Worm (Caenorhabditis elegans): Measurements from ENCODE around the gene W01G7.4.

W01G7.4 gene

DNA sequence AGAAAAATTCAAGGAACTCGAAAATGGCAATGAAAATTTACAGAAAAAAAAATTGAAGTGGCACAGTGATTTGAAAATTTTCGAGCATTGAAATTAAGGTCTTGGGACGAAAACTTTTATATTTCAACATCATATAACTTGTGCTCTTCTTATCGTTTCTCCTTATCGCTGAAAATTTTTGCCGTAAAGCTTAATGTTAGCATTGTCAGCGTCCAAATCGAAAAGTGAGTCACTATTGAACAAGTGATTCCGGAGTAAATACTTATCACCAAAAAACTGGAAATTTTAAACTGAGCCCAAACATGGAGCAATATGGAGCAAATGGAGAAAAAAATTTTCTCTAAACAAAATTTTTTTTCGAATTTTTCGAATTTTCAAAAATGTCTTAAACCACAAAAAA is 4.8 kb upstream of the W01G7.4 start:
- TF ChIP-seq egrh-3 (GFP tag; IDR thresholded peaks at IDR 0.05) (no peak), C06A6.2 (GFP tag; conservative IDR thresholded peaks at IDR 0.05) (no peak), rcor-1 (GFP tag; IDR thresholded peaks at IDR 0.05) (no peak), F10E7.11 (tag; optimal IDR thresholded peaks at IDR 0.05) (no peak), akir-1 (GFP tag; optimal IDR thresholded peaks at IDR 0.05) (no peak), nhr-120 (GFP tag; IDR thresholded peaks at IDR 0.05) (no peak), die-1 (tag; optimal IDR thresholded peaks at IDR 0.05) (no peak), K12H6.12 (tag; optimal IDR thresholded peaks at IDR 0.05) (no peak), Y53G8AR.9 (GFP tag; conservative IDR thresholded peaks at IDR 0.05) (no peak), mxl-1 (tag; optimal IDR thresholded peaks at IDR 0.05) (no peak), aptf-3 (GFP tag; IDR thresholded peaks at IDR 0.05) (no peak), F55B11.4 (tag; optimal IDR thresholded peaks at IDR 0.05; ENCODE audit: borderline replicate concordance, insufficient read depth) (no peak), ztf-3 (GFP tag; optimal IDR thresholded peaks at IDR 0.05) (no peak), lin-40 (tag; optimal IDR thresholded peaks at IDR 0.05) (no peak), mcd-1 (GFP tag; IDR thresholded peaks at IDR 0.05) (no peak), B0035.1 (tag; optimal IDR thresholded peaks at IDR 0.05) (no peak), F22D6.2 (tag; optimal IDR thresholded peaks at IDR 0.05) (no peak)

DNA sequence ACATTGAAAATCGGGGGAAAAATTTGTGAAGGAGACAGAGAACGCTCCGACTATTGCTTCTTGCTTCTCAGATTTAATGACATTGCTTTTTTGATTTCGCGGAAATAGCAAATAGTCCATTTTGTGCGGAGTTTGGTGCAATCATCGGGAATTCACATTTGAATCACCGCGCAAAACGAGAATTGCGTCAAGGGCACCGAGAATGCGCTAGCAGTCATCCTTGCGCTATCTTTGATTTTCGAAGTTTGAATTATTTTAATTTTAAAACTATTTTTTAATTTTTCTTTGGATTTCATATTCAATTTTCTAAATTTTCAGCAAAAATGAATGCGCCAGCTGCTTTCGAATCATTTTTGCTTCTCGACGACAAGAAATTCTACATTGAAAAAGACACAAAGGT is 772 bp upstream of the W01G7.4 start, which contains the start of gene rpb-11:
Gene rpb-11 (plus strand): TSS at position 319 of the 400 bp plus-strand sequence.
- peak; percentile 65 for TF ChIP-seq B0035.1 (tag; optimal IDR thresholded peaks at IDR 0.05)
- TF ChIP-seq F10E7.11 (tag; optimal IDR thresholded peaks at IDR 0.05): peak; percentile 40
- TF ChIP-seq C17E4.6 (GFP tag; IDR thresholded peaks at IDR 0.05): peak; percentile 83
- TF ChIP-seq sdz-38 (tag; optimal IDR thresholded peaks at IDR 0.05): no peak
- peak; percentile 52 for TF ChIP-seq somi-1 (GFP tag; optimal IDR thresholded peaks at IDR 0.05)
- TF ChIP-seq let-607 (tag; optimal IDR thresholded peaks at IDR 0.05): peak in 1 of 2 experiments; percentile 66
- TF ChIP-seq tlf-1 (GFP tag; optimal IDR thresholded peaks at IDR 0.05): peak; percentile 91
- TF ChIP-seq F37B4.10 (GFP tag; IDR thresholded peaks at IDR 0.05): no peak
- peak; percentile 84; the same call in 1 of the 2 replicates for TF ChIP-seq Y95B8A.8 (GFP tag; IDR thresholded peaks at IDR 0.05)
- TF ChIP-seq xnd-1 (tag; optimal IDR thresholded peaks at IDR 0.05): peak; percentile 74
- TF ChIP-seq hmg-1.2 (GFP tag; IDR thresholded peaks at IDR 0.05): peak; percentile 72
- no peak for TF ChIP-seq Y67H2A.10 (GFP tag; conservative IDR thresholded peaks at IDR 0.05)
- TF ChIP-seq Y53F4B.3 (GFP tag; IDR thresholded peaks at IDR 0.05): no peak
- TF ChIP-seq hsf-1 (GFP tag; IDR thresholded peaks at IDR 0.05): peak; percentile 74
- no peak for TF ChIP-seq ztf-3 (GFP tag; optimal IDR thresholded peaks at IDR 0.05)
- peak; percentile 96 for TF ChIP-seq mcd-1 (GFP tag; IDR thresholded peaks at IDR 0.05)
- peak; percentile 82 for TF ChIP-seq F23B12.7 (tag; optimal IDR thresholded peaks at IDR 0.05; ENCODE audit: insufficient read depth)
- TF ChIP-seq let-526 (GFP tag; IDR thresholded peaks at IDR 0.05): 0 out of 2 replicates have a peak, but pooled peaks have one; percentile 63
- no peak for TF ChIP-seq zfh-2 (GFP tag; conservative IDR thresholded peaks at IDR 0.05)
- peak; percentile 2 for TF ChIP-seq B0261.1 (tag; optimal IDR thresholded peaks at IDR 0.05)
- TF ChIP-seq hmg-20 (GFP tag; IDR thresholded peaks at IDR 0.05): peak; percentile 83; the same call in 1 of the 2 replicates
- no peak for TF ChIP-seq lsy-27 (tag; optimal IDR thresholded peaks at IDR 0.05; ENCODE audit: borderline replicate concordance, insufficient read depth)
- peak; percentile 54 for TF ChIP-seq hrde-1 (tag; optimal IDR thresholded peaks at IDR 0.05; ENCODE audit: borderline replicate concordance)
- TF ChIP-seq efl-1 (GFP tag; optimal IDR thresholded peaks at IDR 0.05): peak; percentile 91
- peak; percentile 91 for TF ChIP-seq madf-6 (GFP tag; IDR thresholded peaks at IDR 0.05)
- TF ChIP-seq pbrm-1 (GFP tag; IDR thresholded peaks at IDR 0.05): peak; percentile 90; the same call in 1 of the 2 replicates
- no peak for TF ChIP-seq T26A5.8 (tag; optimal IDR thresholded peaks at IDR 0.05)
- TF ChIP-seq snpc-1.1 (tag; optimal IDR thresholded peaks at IDR 0.05; ENCODE audit: insufficient read depth): peak; percentile 70
- no peak for TF ChIP-seq unc-62 (GFP tag; optimal IDR thresholded peaks at IDR 0.05)
- TF ChIP-seq B0336.3 (GFP tag; IDR thresholded peaks at IDR 0.05): peak; percentile 81
- no peak for TF ChIP-seq bed-1 (GFP tag; IDR thresholded peaks at IDR 0.05)
- TF ChIP-seq ztf-18 (tag; optimal IDR thresholded peaks at IDR 0.05): peak; percentile 99
- peak; percentile 65 for TF ChIP-seq F22D6.2 (tag; optimal IDR thresholded peaks at IDR 0.05)
- 0 out of 2 replicates have a peak, but pooled peaks have one; percentile 42 for TF ChIP-seq B0019.2 (GFP tag; conservative IDR thresholded peaks at IDR 0.05)
- peak; percentile 72 for TF ChIP-seq ceh-91 (GFP tag; IDR thresholded peaks at IDR 0.05)
